Worm (Caenorhabditis elegans): ENCODE results near the gene nhr-17.

The nhr-17 gene

DNA sequence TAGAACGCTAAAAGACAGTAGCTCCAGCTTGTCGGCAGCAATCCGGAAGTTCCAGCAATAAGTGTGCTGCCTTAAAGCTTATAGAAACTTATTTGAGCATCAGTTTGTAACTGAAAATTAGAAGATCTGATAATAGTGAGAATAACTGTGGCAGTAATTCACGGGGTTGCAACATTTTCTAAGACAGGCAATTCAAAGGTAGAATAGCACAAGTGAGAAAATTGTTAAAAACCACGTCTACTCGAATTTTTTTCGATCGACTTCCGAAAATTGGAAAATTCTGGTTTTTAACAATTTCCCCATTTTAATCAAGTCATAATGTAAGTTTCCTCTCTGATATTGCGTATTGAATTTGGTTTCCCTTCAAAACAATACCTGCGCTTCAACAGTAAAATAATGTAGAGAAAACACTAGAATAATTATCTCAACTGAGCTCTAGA, 25.5 kb upstream of the nhr-17 start:
- peak; percentile 21 for TF ChIP-seq sma-9 (GFP tag; optimal IDR thresholded peaks at IDR 0.05)
- no peak for TF ChIP-seq sma-9 (tag; optimal IDR thresholded peaks at IDR 0.05)
- no peak for TF ChIP-seq dmd-4 (tag; optimal IDR thresholded peaks at IDR 0.05)
- TF ChIP-seq crh-2 (tag; optimal IDR thresholded peaks at IDR 0.05) = peak; percentile 27
- peak; percentile 42 for TF ChIP-seq lin-13 (GFP tag; optimal IDR thresholded peaks at IDR 0.05)
- TF ChIP-seq gmeb-1 (tag; optimal IDR thresholded peaks at IDR 0.05) = no peak

DNA sequence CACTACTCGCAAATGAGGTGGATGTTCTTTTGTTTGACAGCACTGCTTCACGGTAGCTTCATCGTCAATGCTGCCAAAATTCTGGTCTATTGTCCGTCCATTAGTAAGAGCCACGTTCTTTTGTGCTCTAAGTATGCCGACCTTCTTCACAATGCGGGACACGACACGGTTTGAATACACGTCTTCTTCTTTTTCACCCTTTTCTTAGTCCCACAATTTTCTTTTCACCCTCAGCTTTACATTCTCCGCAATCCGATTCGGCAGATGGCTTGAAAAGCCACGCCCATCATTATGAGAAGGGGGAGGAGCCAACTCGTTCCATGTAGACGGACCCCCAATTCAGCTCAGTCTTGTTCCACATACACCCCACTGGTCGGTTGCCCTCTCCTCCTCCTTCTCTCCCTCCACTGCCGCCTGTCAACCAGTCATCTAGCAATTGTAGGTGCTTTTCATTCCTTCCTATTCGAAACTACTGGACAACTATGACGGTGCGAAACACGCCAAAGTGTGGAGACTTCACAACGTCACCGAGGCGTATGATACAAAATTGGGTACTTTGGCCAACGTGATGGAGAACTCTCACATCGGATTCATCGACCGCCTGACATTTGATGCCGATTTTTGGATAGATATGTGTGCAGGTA, 24.2 kb upstream of the nhr-17 start:
- peak; percentile 83 for TF ChIP-seq ama-1 (optimal IDR thresholded peaks at IDR 0.05)
- no peak for TF ChIP-seq F13H6.1 (tag; optimal IDR thresholded peaks at IDR 0.05)
- TF ChIP-seq lsy-2 (tag; optimal IDR thresholded peaks at IDR 0.05) = no peak
- TF ChIP-seq nhr-129 (tag; optimal IDR thresholded peaks at IDR 0.05) = peak; percentile 20

DNA sequence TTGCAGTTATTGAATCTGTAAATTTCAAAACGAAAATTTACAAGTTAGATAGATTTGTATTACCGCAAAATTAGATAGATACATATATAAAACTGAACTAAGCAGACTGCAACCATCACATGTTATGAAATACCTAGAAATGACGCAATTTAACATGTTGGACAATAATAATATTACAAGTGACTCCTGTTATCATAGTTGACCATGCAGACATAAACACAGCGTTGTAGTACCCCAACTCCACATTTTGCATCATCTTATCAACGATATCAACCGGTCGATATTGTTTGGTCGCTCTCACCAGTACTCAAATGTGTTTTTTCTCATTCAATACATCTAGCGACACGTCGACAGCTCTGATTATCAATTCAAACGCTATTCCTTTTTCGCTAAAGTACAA, 23.7 kb upstream of the nhr-17 start, which contains the start of gene ugt-50:
Gene ugt-50 (plus strand): TSS at position 268 of the 400 bp plus-strand sequence.
- TF ChIP-seq nhr-6 (tag; optimal IDR thresholded peaks at IDR 0.05) (no peak), mab-5 (tag; optimal IDR thresholded peaks at IDR 0.05) (no peak), crh-2 (tag; optimal IDR thresholded peaks at IDR 0.05) (peak; percentile 65), unc-62 (GFP tag; optimal IDR thresholded peaks at IDR 0.05) (no peak), blmp-1 (tag; optimal IDR thresholded peaks at IDR 0.05; ENCODE audit: insufficient read depth) (no peak), alr-1 (tag; optimal IDR thresholded peaks at IDR 0.05) (no peak), sem-4 (tag; optimal IDR thresholded peaks at IDR 0.05) (no peak), unc-55 (GFP tag; optimal IDR thresholded peaks at IDR 0.05) (peak; percentile 14), mdl-1 (tag; optimal IDR thresholded peaks at IDR 0.05) (no peak), elt-1 (tag; optimal IDR thresholded peaks at IDR 0.05) (no peak), lin-13 (GFP tag; optimal IDR thresholded peaks at IDR 0.05) (no peak), dmd-4 (tag; optimal IDR thresholded peaks at IDR 0.05) (no peak), ztf-11 (tag; optimal IDR thresholded peaks at IDR 0.05) (no peak), lin-11 (tag; optimal IDR thresholded peaks at IDR 0.05) (no peak), snpc-4 (tag; optimal IDR thresholded peaks at IDR 0.05) (no peak), nhr-11 (tag; optimal IDR thresholded peaks at IDR 0.05) (no peak), lsy-2 (tag; optimal IDR thresholded peaks at IDR 0.05) (peak in 1 of 2 experiments; percentile 10), ztf-4 (tag; optimal IDR thresholded peaks at IDR 0.05) (no peak), sma-9 (GFP tag; optimal IDR thresholded peaks at IDR 0.05) (peak; percentile 73), sma-9 (tag; optimal IDR thresholded peaks at IDR 0.05) (no peak), C34F6.9 (tag; optimal IDR thresholded peaks at IDR 0.05) (no peak), Y55F3AM.14 (GFP tag; optimal IDR thresholded peaks at IDR 0.05) (no peak), nhr-10 (tag; optimal IDR thresholded peaks at IDR 0.05) (no peak), ceh-16 (tag; optimal IDR thresholded peaks at IDR 0.05) (no peak), nhr-23 (tag; optimal IDR thresholded peaks at IDR 0.05) (no peak), R02D3.7 (tag; optimal IDR thresholded peaks at IDR 0.05) (no peak), mbf-1 (tag; optimal IDR thresholded peaks at IDR 0.05) (no peak), fos-1 (tag; optimal IDR thresholded peaks at IDR 0.05) (peak; percentile 39), nhr-129 (tag; optimal IDR thresholded peaks at IDR 0.05) (peak; percentile 99), sma-3 (GFP tag; optimal IDR thresholded peaks at IDR 0.05) (peak; percentile 29), gmeb-1 (tag; optimal IDR thresholded peaks at IDR 0.05) (no peak), nhr-25 (tag; optimal IDR thresholded peaks at IDR 0.05) (peak; percentile 11), F13H6.1 (tag; optimal IDR thresholded peaks at IDR 0.05) (peak; percentile 16), aly-2 (tag; optimal IDR thresholded peaks at IDR 0.05) (no peak), zag-1 (tag; optimal IDR thresholded peaks at IDR 0.05) (no peak)

DNA sequence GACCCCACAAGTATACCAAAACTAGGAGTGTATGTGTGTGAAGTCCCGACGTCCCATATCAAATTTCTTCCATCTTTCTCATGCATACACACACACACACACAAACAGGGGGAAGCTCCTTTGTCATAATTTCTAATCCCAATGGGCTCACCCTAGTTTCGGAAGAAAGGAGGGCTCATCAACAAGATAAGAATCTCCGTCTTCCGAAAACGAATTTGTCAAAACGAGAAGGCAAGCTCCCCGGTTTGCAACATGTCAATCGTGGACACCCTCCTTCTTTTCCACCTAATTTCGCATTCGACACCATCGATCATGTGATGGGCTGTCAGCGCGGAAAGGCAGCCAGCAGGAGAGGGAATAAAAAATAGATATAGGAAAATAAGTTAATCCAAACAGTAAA, 22.7 kb upstream of the nhr-17 start:
- TF ChIP-seq C34F6.9 (tag; optimal IDR thresholded peaks at IDR 0.05) = peak; percentile 10
- TF ChIP-seq lin-39 (tag; optimal IDR thresholded peaks at IDR 0.05) = peak; percentile 84
- TF ChIP-seq sem-4 (tag; optimal IDR thresholded peaks at IDR 0.05) = peak; percentile 0
- TF ChIP-seq egl-27 (tag; optimal IDR thresholded peaks at IDR 0.05) = peak; percentile 55
- peak; percentile 91 for TF ChIP-seq unc-62 (GFP tag; optimal IDR thresholded peaks at IDR 0.05)
- TF ChIP-seq F13H6.1 (tag; optimal IDR thresholded peaks at IDR 0.05) = peak; percentile 36
- peak; percentile 39 for TF ChIP-seq lin-13 (GFP tag; optimal IDR thresholded peaks at IDR 0.05)
- peak; percentile 50 for TF ChIP-seq crh-2 (tag; optimal IDR thresholded peaks at IDR 0.05)
- TF ChIP-seq nhr-23 (tag; optimal IDR thresholded peaks at IDR 0.05) = peak; percentile 19
- TF ChIP-seq sma-9 (GFP tag; optimal IDR thresholded peaks at IDR 0.05) = peak; percentile 49
- no peak for TF ChIP-seq sma-9 (tag; optimal IDR thresholded peaks at IDR 0.05)
- TF ChIP-seq lsy-2 (tag; optimal IDR thresholded peaks at IDR 0.05) = peak in 1 of 2 experiments; percentile 30
- TF ChIP-seq alr-1 (tag; optimal IDR thresholded peaks at IDR 0.05) = peak; percentile 58
- TF ChIP-seq mab-5 (tag; optimal IDR thresholded peaks at IDR 0.05) = peak; percentile 91
- TF ChIP-seq Y55F3AM.14 (GFP tag; optimal IDR thresholded peaks at IDR 0.05) = peak; percentile 15
- TF ChIP-seq nhr-129 (tag; optimal IDR thresholded peaks at IDR 0.05) = peak; percentile 41
- no peak for TF ChIP-seq mbf-1 (tag; optimal IDR thresholded peaks at IDR 0.05)
- TF ChIP-seq zag-1 (tag; optimal IDR thresholded peaks at IDR 0.05) = peak; percentile 93
- no peak for TF ChIP-seq unc-39 (tag; optimal IDR thresholded peaks at IDR 0.05)
- TF ChIP-seq unc-55 (GFP tag; optimal IDR thresholded peaks at IDR 0.05) = peak; percentile 57
- TF ChIP-seq R02D3.7 (tag; optimal IDR thresholded peaks at IDR 0.05) = no peak
- no peak for TF ChIP-seq blmp-1 (tag; optimal IDR thresholded peaks at IDR 0.05; ENCODE audit: insufficient read depth)
- TF ChIP-seq lin-11 (tag; optimal IDR thresholded peaks at IDR 0.05) = no peak
- TF ChIP-seq ztf-1 (GFP tag; conservative IDR thresholded peaks at IDR 0.05) = no peak
